Worm (Caenorhabditis elegans) whole organism, midembryonic: ENCODE results near the gene mrps-10.
A peak's percentile ranks its signal among the peaks of the same experiment; 100 is the strongest.

Experiments
- T22C8.4 ChIP-seq: fragments of 200-800 bp; sonication (Bioruptor generic); IDR thresholded peaks from 2 replicates; pipeline ENCODE4 v1.3.6; 2022; ENCODE audit warnings: missing genetic modification characterization, missing compliant biosample characterization
- cog-1 ChIP-seq: sonication (generic microtip); optimal IDR thresholded peaks from 2 replicates; lab custom pipeline; 2016; ENCODE audit warnings: missing genetic modification characterization, missing compliant biosample characterization
- flt-1 ChIP-seq: fragments of 200-800 bp; sonication (Bioruptor generic); IDR thresholded peaks from 2 replicates; pipeline ENCODE4 v1.3.6; 2022; ENCODE audit warnings: missing genetic modification characterization, missing compliant biosample characterization
- klf-2 ChIP-seq: fragments of 200-800 bp; sonication (Bioruptor generic); conservative IDR thresholded peaks from 2 replicates; pipeline ENCODE4 v1.3.6; 2022; ENCODE audit warnings: missing genetic modification reagents, missing genetic modification characterization, missing compliant biosample characterization
- med-1 ChIP-seq: sonication (generic microtip); optimal IDR thresholded peaks from 2 replicates; lab custom pipeline; 2017; ENCODE audit warnings: missing genetic modification characterization, mild to moderate bottlenecking, missing compliant biosample characterization, antibody characterized with exemption, missing genetic modification reagents; ENCODE audit not compliant: insufficient read depth
- ref-1 ChIP-seq: fragments of 200-800 bp; sonication (Bioruptor generic); conservative IDR thresholded peaks from 2 replicates; pipeline ENCODE4 v1.3.6; 2022; ENCODE audit warnings: missing genetic modification reagents, missing genetic modification characterization, missing compliant biosample characterization
- tab-1 ChIP-seq: fragments of 200-800 bp; sonication (Bioruptor generic); IDR thresholded peaks from 2 replicates; pipeline ENCODE4 v1.3.6; 2022; ENCODE audit warnings: missing genetic modification characterization, missing compliant biosample characterization
- ztf-23 ChIP-seq: fragments of 200-800 bp; sonication (Bioruptor generic); IDR thresholded peaks from 2 replicates; pipeline ENCODE4 v1.3.6; 2022; ENCODE audit warnings: missing genetic modification reagents, missing genetic modification characterization, missing compliant biosample characterization
- ztf-29 ChIP-seq: fragments of 200-800 bp; sonication (Bioruptor generic); IDR thresholded peaks from 2 replicates; pipeline ENCODE4 v1.3.6; 2022; ENCODE audit warnings: missing genetic modification reagents, missing genetic modification characterization, missing compliant biosample characterization

mrps-10 gene

DNA sequence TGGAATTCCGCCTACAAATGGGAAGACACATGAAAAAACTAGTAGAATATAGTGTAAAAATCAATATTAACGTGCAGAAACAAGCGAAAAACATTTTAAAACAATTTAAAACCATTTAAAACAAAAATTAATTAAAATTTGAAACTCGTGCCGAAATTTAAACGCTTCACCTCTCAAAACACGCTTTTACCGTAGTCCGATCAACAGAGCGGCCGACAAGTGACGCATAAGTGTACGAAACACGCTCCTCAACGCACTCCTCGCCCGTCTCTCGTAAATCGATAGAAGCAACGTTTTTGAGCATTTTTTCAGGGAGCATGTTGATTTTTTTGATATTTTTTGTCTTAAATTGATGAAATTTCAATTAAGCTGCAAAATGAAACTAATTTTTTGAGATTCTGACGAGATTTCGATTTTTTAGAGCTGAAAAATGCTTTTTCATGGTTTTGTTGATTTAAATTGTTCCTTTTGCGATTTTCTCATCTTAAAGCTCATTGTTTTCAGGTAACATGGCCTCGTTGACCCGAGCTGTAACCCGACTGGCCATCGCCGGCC, 21.3 kb upstream of the mrps-10 start, which contains the start of gene cox-5A:
Gene cox-5A (plus strand): TSS at position 505 of the 555 bp plus-strand sequence.
- 0 out of 2 replicates have a peak, but pooled peaks have one; percentile 37 for TF ChIP-seq ztf-29
- peak; percentile 92 for TF ChIP-seq cog-1
- TF ChIP-seq ztf-23: peak; percentile 86
- TF ChIP-seq flt-1 (GFP tag; lab: Robert Waterston, UW): peak; percentile 85
- TF ChIP-seq tab-1 (GFP tag; lab: Robert Waterston, UW): no peak
- no peak for TF ChIP-seq med-1 (GFP tag; lab: Kevin White, UChicago)
- peak; percentile 82 for TF ChIP-seq T22C8.4
- no peak for TF ChIP-seq ref-1 (GFP tag; lab: Robert Waterston, UW)
- TF ChIP-seq klf-2: no peak

DNA sequence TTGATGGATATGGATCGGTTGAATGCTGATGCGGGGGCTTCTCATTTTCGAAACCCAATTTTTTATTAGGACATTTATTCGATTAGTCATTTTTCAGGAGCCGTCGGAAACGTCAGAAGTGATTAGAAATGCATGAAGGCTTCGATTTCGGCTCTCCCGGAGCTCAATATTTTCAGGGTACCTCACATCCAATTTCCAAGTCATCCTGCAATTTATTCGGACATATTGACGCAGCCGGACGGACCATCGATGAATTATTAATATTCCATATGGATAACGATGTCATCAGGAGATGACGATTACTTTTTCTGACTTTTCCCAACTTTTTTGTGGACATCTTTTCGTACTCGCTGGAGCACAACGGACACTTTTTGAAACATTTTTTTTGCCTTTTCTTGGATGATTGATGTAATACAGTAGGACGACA, 19.7 kb upstream of the mrps-10 start:
- TF ChIP-seq ztf-29 (no peak), flt-1 (GFP tag; lab: Robert Waterston, UW) (no peak), tab-1 (GFP tag; lab: Robert Waterston, UW) (no peak), ztf-23 (no peak), klf-2 (no peak), cog-1 (no peak), T22C8.4 (no peak), med-1 (GFP tag; lab: Kevin White, UChicago) (no peak), ref-1 (GFP tag; lab: Robert Waterston, UW) (no peak)

DNA sequence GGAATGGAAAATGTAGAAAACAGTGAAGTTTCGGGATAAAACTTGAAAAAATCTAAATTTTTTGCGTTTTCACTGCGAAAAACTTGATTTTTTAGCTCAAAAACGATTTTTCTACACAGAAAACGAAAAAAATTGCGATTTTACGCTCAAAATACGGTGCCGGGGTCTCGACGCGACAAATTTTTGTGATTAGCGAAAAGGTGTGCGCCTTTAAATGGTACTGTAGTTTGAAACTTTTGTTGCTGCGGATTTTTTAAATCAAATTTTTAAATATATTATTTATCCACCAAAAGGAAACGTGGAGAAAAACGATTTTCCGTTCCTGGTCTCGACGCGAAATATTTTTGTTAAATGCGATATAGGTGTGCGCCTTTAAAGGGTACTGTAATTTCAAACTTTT, 19.1 kb upstream of the mrps-10 start:
- TF ChIP-seq med-1 (GFP tag; lab: Kevin White, UChicago): no peak
- no peak for TF ChIP-seq ztf-29
- no peak for TF ChIP-seq cog-1
- TF ChIP-seq flt-1 (GFP tag; lab: Robert Waterston, UW): no peak
- TF ChIP-seq T22C8.4: no peak

DNA sequence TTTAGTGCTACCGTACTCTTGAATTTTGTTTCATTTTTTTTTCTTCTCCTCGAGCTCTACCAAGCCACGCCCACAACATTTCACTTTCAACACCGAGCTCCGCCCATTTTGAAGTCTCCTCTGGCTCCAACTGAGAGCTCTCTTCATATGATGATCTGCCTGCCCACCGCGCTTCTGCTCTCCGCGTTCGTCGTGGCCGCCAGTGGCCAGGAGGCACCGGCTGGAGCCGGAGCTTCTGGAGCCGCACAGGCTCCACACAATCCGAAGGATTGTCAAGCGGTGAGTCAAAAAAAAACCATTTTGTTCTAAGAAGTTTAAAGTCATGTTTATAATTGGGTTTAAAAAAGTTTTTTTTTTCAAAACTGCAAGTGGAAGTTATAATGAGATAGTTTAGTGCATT, 16.0 kb upstream of the mrps-10 start, which contains the start of gene flp-14:
Gene flp-14 (plus strand): TSS at position 146 of the 400 bp plus-strand sequence.
- TF ChIP-seq T22C8.4: no peak
- no peak for TF ChIP-seq klf-2
- no peak for TF ChIP-seq ztf-23
- TF ChIP-seq med-1 (GFP tag; lab: Kevin White, UChicago): no peak
- no peak for TF ChIP-seq cog-1
- TF ChIP-seq tab-1 (GFP tag; lab: Robert Waterston, UW): no peak
- no peak for TF ChIP-seq ztf-29
- TF ChIP-seq flt-1 (GFP tag; lab: Robert Waterston, UW): no peak
- no peak for TF ChIP-seq ref-1 (GFP tag; lab: Robert Waterston, UW)

DNA sequence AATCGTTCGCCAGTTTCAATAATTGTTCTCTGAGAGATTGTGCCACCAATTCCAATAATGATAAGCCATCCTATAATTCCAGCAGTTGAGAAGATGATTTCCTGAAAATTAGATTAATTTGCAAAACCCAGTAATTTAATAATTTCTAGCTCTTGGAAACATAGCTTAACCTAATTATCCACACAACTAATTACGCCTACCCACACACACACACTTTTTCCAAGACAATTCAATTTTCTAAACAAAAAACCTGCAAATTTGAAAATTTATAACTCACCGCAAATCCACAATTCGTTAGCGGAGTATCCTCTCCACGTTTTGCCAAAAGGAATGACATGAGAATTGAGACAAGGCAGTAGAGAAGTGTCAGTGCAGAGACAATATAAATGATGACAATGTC, 9.9 kb upstream of the mrps-10 start:
- TF ChIP-seq ztf-29: no peak
- no peak for TF ChIP-seq ztf-23
- no peak for TF ChIP-seq klf-2
- no peak for TF ChIP-seq ref-1 (GFP tag; lab: Robert Waterston, UW)
- no peak for TF ChIP-seq med-1 (GFP tag; lab: Kevin White, UChicago)
- no peak for TF ChIP-seq T22C8.4
- no peak for TF ChIP-seq tab-1 (GFP tag; lab: Robert Waterston, UW)
- TF ChIP-seq cog-1: no peak
- no peak for TF ChIP-seq flt-1 (GFP tag; lab: Robert Waterston, UW)

DNA sequence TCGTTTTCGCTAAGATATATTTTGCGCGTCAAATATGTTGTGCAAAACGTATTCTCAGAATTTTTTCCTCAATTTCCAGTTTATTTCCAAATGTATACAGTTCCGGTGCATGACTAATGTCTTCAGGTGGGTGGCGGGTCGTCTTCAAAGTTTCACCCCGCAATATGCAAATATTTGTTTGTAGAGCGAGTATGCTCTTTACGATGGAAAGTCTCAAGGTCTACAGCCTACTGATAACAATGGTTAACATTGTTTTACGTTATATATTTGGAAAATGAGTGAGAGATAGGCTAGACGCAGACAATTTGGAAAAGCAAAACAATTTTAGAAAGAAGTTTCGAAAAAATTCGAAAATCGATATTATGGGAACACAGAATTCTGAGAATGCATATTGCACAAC, 8.5 kb upstream of the mrps-10 start:
- TF ChIP-seq med-1 (GFP tag; lab: Kevin White, UChicago): no peak
- no peak for TF ChIP-seq ztf-29
- TF ChIP-seq T22C8.4: no peak
- no peak for TF ChIP-seq cog-1

DNA sequence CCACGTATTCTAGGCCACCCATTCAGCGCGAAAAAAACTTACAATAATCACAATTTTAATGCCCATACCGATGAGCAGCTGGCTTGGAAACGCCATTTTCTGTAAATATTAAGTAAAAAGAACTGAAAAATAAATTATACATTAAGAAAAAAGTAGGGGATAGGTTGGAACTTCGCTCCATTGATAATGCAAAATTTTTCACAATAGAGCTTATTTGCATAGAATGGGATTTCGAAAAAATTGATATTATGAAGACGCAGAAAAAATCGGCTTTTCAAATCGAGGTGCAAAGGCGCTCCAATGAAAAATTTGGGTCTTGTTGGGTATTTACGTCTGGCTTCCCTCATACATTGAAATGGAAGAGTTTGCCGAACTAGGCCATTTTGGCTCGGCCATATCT, 7.8 kb upstream of the mrps-10 start, which contains the start of gene Y37D8A.16:
Gene Y37D8A.16 (minus strand): TSS at position 101 of the 400 bp plus-strand sequence.
- TF ChIP-seq med-1 (GFP tag; lab: Kevin White, UChicago) (no peak), cog-1 (no peak), T22C8.4 (no peak), tab-1 (GFP tag; lab: Robert Waterston, UW) (no peak), ztf-23 (no peak), ref-1 (GFP tag; lab: Robert Waterston, UW) (no peak), klf-2 (no peak), ztf-29 (no peak), flt-1 (GFP tag; lab: Robert Waterston, UW) (no peak)

DNA sequence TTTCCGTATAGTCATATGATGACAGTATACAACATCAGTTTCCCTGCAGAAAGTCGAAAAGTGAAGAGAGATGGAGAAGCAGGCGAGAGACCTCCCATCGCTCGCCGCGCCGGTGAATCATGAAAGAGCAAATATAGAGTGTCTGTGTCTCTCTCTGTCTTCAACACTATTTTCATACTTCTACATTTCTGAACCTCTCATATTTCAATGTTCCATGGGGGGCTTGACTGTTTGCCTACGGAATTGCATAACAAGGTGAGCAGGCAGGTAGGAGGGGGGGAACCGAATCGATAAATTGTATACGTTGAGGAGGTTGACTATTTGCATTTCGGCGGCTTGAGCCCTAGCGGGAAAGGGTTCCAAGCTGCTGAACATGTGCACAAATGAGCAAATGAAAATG, 6.5 kb upstream of the mrps-10 start:
- TF ChIP-seq cog-1: peak; percentile 30
- TF ChIP-seq tab-1 (GFP tag; lab: Robert Waterston, UW): 0 out of 2 replicates have a peak, but pooled peaks have one; percentile 30
- no peak for TF ChIP-seq flt-1 (GFP tag; lab: Robert Waterston, UW)
- TF ChIP-seq T22C8.4: peak; percentile 63
- TF ChIP-seq ztf-29: peak; percentile 50; the same call in 1 of the 2 replicates
- TF ChIP-seq med-1 (GFP tag; lab: Kevin White, UChicago): no peak

DNA sequence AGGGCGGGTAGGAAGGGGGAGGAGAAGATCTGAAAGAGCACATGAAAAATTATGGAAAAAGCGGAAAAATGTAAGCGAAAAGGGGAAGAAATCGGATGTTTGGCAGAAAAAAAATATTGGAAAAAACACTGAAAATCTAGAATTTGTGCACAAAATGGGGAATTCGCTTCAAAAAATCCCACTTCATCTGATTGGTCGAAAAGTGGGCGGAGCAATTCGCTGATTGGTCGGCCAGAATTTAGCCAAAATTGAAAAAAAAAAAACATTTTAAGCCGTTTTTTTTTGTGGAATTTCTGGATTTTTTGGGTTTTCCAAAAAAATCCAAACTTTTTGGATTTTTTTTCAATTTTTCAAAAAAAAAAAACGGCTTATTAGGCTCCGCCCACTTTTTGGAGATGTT, 5.5 kb upstream of the mrps-10 start:
- no peak for TF ChIP-seq klf-2
- no peak for TF ChIP-seq med-1 (GFP tag; lab: Kevin White, UChicago)
- no peak for TF ChIP-seq ztf-23

DNA sequence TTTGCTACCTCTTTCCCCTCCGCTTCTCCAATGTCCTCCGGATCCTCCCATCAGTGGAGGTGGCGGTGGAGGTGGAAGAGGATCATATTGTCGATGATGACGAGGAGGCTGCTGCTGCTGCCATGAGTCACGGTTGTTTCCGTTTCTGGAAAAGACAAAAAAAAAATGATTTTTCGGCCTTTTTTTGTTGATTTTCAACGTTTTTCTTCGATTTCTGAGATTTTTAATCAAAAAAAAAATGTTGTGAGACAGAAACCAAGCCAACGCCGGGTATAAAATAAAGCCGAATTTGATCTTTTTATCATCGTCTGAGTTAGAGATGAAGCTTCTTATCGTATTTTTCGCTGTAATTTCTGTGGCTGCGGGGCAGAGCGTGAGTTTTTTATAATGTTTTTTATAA, 3.2 kb downstream of the mrps-10 start, which contains the start of gene Y37D8A.19:
Gene Y37D8A.19 (plus strand): TSS at position 301 of the 400 bp plus-strand sequence.
- TF ChIP-seq ztf-29 (no peak), klf-2 (no peak), T22C8.4 (no peak), flt-1 (GFP tag; lab: Robert Waterston, UW) (no peak), med-1 (GFP tag; lab: Kevin White, UChicago) (no peak), ztf-23 (no peak), cog-1 (no peak), ref-1 (GFP tag; lab: Robert Waterston, UW) (no peak), tab-1 (GFP tag; lab: Robert Waterston, UW) (no peak)

DNA sequence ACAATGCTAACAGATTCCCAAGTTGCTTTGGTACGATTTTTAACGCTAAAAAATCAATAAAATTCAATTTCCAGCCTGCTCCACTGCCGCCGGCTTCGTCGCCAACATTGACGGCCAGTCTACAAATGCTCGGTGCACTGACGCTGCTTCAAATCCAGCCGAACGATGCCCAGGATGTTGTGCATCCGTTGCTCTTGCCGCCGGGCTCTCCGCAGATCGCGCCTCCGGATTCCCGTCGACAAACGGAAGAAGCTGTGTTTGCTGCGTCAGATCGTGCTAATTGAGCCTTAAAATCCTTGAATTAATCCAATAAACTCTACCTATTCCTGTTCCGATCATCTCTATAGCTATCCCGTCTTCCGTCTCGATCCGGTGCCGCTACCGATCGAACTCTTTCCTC, 4.8 kb downstream of the mrps-10 start:
- TF ChIP-seq ztf-29 (no peak), klf-2 (no peak), T22C8.4 (no peak), ztf-23 (no peak), flt-1 (GFP tag; lab: Robert Waterston, UW) (no peak), tab-1 (GFP tag; lab: Robert Waterston, UW) (no peak), med-1 (GFP tag; lab: Kevin White, UChicago) (no peak), ref-1 (GFP tag; lab: Robert Waterston, UW) (no peak), cog-1 (no peak)
